Worm (Caenorhabditis elegans) whole organism, L3 larva: ENCODE results near the gene ppat-1.

ENCODE experiments used
- R02D3.7 ChIP-seq: fragments of 150-350 bp; optimal IDR thresholded peaks from 2 replicates; lab custom pipeline; 2014; ENCODE audit warnings: missing biosample characterization, missing genetic modification characterization
- ama-1 ChIP-seq: fragments of 150-350 bp; optimal IDR thresholded peaks from 2 replicates; lab custom pipeline; 2018
- ceh-16 ChIP-seq: sonication (generic microtip); optimal IDR thresholded peaks from 2 replicates; lab custom pipeline; 2017; ENCODE audit warnings: missing biosample characterization, missing genetic modification characterization
- ceh-28 ChIP-seq: fragments of 150-350 bp; optimal IDR thresholded peaks from 2 replicates; lab custom pipeline; 2014; ENCODE audit warnings: missing biosample characterization, missing genetic modification reagents, missing genetic modification characterization
- ceh-9 ChIP-seq: sonication (generic microtip); optimal IDR thresholded peaks from 2 replicates; lab custom pipeline; 2018; ENCODE audit warnings: missing biosample characterization, missing genetic modification characterization
- daf-12 ChIP-seq: fragments of 150-350 bp; optimal IDR thresholded peaks from 2 replicates; lab custom pipeline; 2014; ENCODE audit warnings: missing biosample characterization, missing genetic modification reagents, missing genetic modification characterization
- egl-5 ChIP-seq: fragments of 150-350 bp; optimal IDR thresholded peaks from 2 replicates; lab custom pipeline; 2017; ENCODE audit warnings: missing biosample characterization, missing genetic modification reagents, missing genetic modification characterization, inconsistent platforms
- elt-1 ChIP-seq: fragments of 150-350 bp; optimal IDR thresholded peaks from 2 replicates; lab custom pipeline; 2014; ENCODE audit warnings: missing biosample characterization, missing genetic modification characterization
- elt-2 ChIP-seq: sonication (generic microtip); optimal IDR thresholded peaks from 2 replicates; lab custom pipeline; 2016; ENCODE audit warnings: missing genetic modification reagents, mild to moderate bottlenecking, missing genetic modification characterization, missing compliant biosample characterization
- elt-3 ChIP-seq, 3 experiments: fragments of 150-350 bp in 1 of 3; sonication (generic microtip) in 2 of 3; optimal IDR thresholded peaks; 2 replicates in 2 of 3; 4 replicates in 1 of 3; lab custom pipeline; 2014 to 2017; ENCODE audit warnings: missing biosample characterization in 3 of 3, missing genetic modification characterization in 3 of 3
- eor-1 ChIP-seq, 2 experiments: fragments of 150-350 bp; optimal IDR thresholded peaks; 2 replicates each; lab custom pipeline; 2014 to 2018; ENCODE audit warnings: missing biosample characterization in 2 of 2, missing genetic modification characterization in 2 of 2
- fkh-10 ChIP-seq: sonication (generic microtip); optimal IDR thresholded peaks from 2 replicates; lab custom pipeline; 2017; ENCODE audit warnings: missing biosample characterization, missing genetic modification reagents, missing genetic modification characterization
- fkh-2 ChIP-seq: fragments of 150-350 bp; optimal IDR thresholded peaks from 2 replicates; lab custom pipeline; 2014; ENCODE audit warnings: missing biosample characterization, missing genetic modification reagents, missing genetic modification characterization
- fos-1 ChIP-seq: fragments of 150-350 bp; optimal IDR thresholded peaks from 2 replicates; lab custom pipeline; 2014; ENCODE audit warnings: missing biosample characterization, missing genetic modification characterization
- hmg-11 ChIP-seq: sonication (generic microtip); optimal IDR thresholded peaks from 2 replicates; lab custom pipeline; 2016; ENCODE audit warnings: missing genetic modification characterization, missing compliant biosample characterization
- jun-1 ChIP-seq: fragments of 150-350 bp; optimal IDR thresholded peaks from 2 replicates; lab custom pipeline; 2014; ENCODE audit warnings: missing biosample characterization, missing genetic modification reagents, missing genetic modification characterization
- lin-39 ChIP-seq: fragments of 150-350 bp; optimal IDR thresholded peaks from 2 replicates; lab custom pipeline; 2018; ENCODE audit warnings: missing biosample characterization, missing genetic modification reagents, missing genetic modification characterization
- lsy-12 ChIP-seq: sonication (generic microtip); optimal IDR thresholded peaks from 2 replicates; lab custom pipeline; 2016; ENCODE audit warnings: mild to moderate bottlenecking, missing genetic modification characterization, missing compliant biosample characterization
- mdl-1 ChIP-seq: fragments of 150-350 bp; optimal IDR thresholded peaks from 2 replicates; lab custom pipeline; 2014; ENCODE audit warnings: missing biosample characterization, missing genetic modification characterization
- nfya-1 ChIP-seq: sonication (generic microtip); optimal IDR thresholded peaks from 2 replicates; lab custom pipeline; 2017; ENCODE audit warnings: missing genetic modification characterization, mild to moderate bottlenecking, missing compliant biosample characterization, antibody characterized with exemption, moderate library complexity; ENCODE audit not compliant: insufficient read depth
- nhr-11 ChIP-seq: fragments of 150-350 bp; optimal IDR thresholded peaks from 2 replicates; lab custom pipeline; 2014; ENCODE audit warnings: missing biosample characterization, missing genetic modification characterization
- nhr-23 ChIP-seq: fragments of 150-350 bp; optimal IDR thresholded peaks from 2 replicates; lab custom pipeline; 2014; ENCODE audit warnings: missing biosample characterization, missing genetic modification reagents, missing genetic modification characterization
- nhr-237 ChIP-seq: fragments of 150-350 bp; optimal IDR thresholded peaks from 2 replicates; lab custom pipeline; 2014; ENCODE audit warnings: missing biosample characterization, missing genetic modification characterization
- nhr-25 ChIP-seq: sonication (generic microtip); optimal IDR thresholded peaks from 2 replicates; lab custom pipeline; 2017; ENCODE audit warnings: missing biosample characterization, missing genetic modification characterization
- nhr-28 ChIP-seq: fragments of 150-350 bp; optimal IDR thresholded peaks from 2 replicates; lab custom pipeline; 2014; ENCODE audit warnings: missing biosample characterization, missing genetic modification characterization
- nhr-43 ChIP-seq: sonication (generic microtip); optimal IDR thresholded peaks from 2 replicates; lab custom pipeline; 2016; ENCODE audit warnings: mild to moderate bottlenecking, missing genetic modification characterization, missing compliant biosample characterization; ENCODE audit not compliant: poor library complexity, severe bottlenecking
- nhr-67 ChIP-seq: fragments of 150-350 bp; optimal IDR thresholded peaks from 2 replicates; lab custom pipeline; 2014; ENCODE audit warnings: missing biosample characterization, missing genetic modification characterization
- nhr-77 ChIP-seq: fragments of 150-350 bp; optimal IDR thresholded peaks from 2 replicates; lab custom pipeline; 2014; ENCODE audit warnings: missing biosample characterization, missing genetic modification characterization
- pha-4 ChIP-seq: fragments of 150-350 bp; optimal IDR thresholded peaks from 2 replicates; lab custom pipeline; 2014; ENCODE audit warnings: missing biosample characterization, missing genetic modification reagents, missing genetic modification characterization
- pqm-1 ChIP-seq: fragments of 150-350 bp; optimal IDR thresholded peaks from 2 replicates; lab custom pipeline; 2017; ENCODE audit warnings: missing biosample characterization, missing genetic modification characterization, inconsistent platforms
- sea-2 ChIP-seq: fragments of 150-350 bp; sonication (generic microtip); optimal IDR thresholded peaks from 4 replicates; lab custom pipeline; 2014; ENCODE audit warnings: missing biosample characterization, missing genetic modification reagents, missing genetic modification characterization
- skn-1 ChIP-seq: fragments of 150-350 bp; optimal IDR thresholded peaks from 2 replicates; lab custom pipeline; 2014; ENCODE audit warnings: missing biosample characterization, missing genetic modification characterization
- snpc-4 ChIP-seq: fragments of 150-350 bp; optimal IDR thresholded peaks from 2 replicates; lab custom pipeline; 2014; ENCODE audit warnings: missing biosample characterization, missing genetic modification characterization
- tbx-2 ChIP-seq: sonication (generic microtip); optimal IDR thresholded peaks from 2 replicates; lab custom pipeline; 2016; ENCODE audit warnings: mild to moderate bottlenecking, missing genetic modification characterization, missing compliant biosample characterization
- unc-39 ChIP-seq: sonication (generic microtip); optimal IDR thresholded peaks from 4 replicates; lab custom pipeline; 2017; ENCODE audit warnings: missing biosample characterization, missing genetic modification characterization
- zag-1 ChIP-seq: fragments of 150-350 bp; optimal IDR thresholded peaks from 2 replicates; lab custom pipeline; 2014; ENCODE audit warnings: missing biosample characterization, missing genetic modification characterization
- ztf-11 ChIP-seq: fragments of 150-350 bp; optimal IDR thresholded peaks from 2 replicates; lab custom pipeline; 2014; ENCODE audit warnings: missing biosample characterization, missing genetic modification characterization
- ztf-4 ChIP-seq: fragments of 150-350 bp; optimal IDR thresholded peaks from 2 replicates; lab custom pipeline; 2014; ENCODE audit warnings: missing biosample characterization, missing genetic modification characterization

Gene ppat-1

DNA sequence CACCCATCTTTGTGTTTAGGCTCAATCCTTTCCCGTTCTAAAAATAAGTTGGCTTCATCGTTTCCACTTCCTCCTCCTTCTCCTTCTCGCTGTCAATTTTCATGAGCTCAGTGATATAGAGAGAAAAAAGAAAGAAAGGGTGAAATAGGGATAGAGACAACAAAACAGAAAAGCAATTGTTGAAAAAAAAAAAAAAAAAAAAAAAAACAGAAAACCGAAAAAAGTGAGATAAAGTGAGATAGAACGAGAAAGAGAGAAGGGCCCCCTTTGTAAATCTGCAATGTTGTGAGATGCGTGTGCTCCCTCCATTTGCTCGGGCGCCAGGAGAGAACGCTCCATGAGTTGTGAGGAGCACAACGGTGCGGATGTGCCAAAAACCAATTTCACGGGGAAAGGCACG lies 34.8 kb downstream of the ppat-1 start:
- no peak for TF ChIP-seq eor-1 (tag; optimal IDR thresholded peaks at IDR 0.05; lab: Kevin White, UChicago)
- no peak for TF ChIP-seq sea-2 (GFP tag; lab: Kevin White, UChicago)
- no peak for TF ChIP-seq elt-1 (tag; lab: Kevin White, UChicago)
- TF ChIP-seq R02D3.7 (tag; lab: Kevin White, UChicago) = no peak
- TF ChIP-seq ceh-9 (tag; lab: Kevin White, UChicago) = no peak
- TF ChIP-seq ztf-11 (tag; lab: Kevin White, UChicago) = no peak
- no peak for TF ChIP-seq nhr-43 (tag; lab: Kevin White, UChicago)
- TF ChIP-seq nfya-1 = peak; percentile 50
- no peak for TF ChIP-seq unc-39 (tag; lab: Kevin White, UChicago)
- TF ChIP-seq pqm-1 (tag; lab: Kevin White, UChicago) = no peak
- TF ChIP-seq lsy-12 = no peak
- TF ChIP-seq fkh-2 (tag; lab: Kevin White, UChicago) = no peak
- no peak for TF ChIP-seq skn-1 (tag; lab: Kevin White, UChicago)
- no peak for TF ChIP-seq nhr-25
- TF ChIP-seq lin-39 (tag; lab: Kevin White, UChicago) = peak; percentile 6
- no peak for TF ChIP-seq nhr-11
- no peak for TF ChIP-seq hmg-11
- TF ChIP-seq snpc-4 (tag; lab: Kevin White, UChicago) = no peak
- no peak for TF ChIP-seq nhr-28
- no peak for TF ChIP-seq jun-1 (tag; lab: Kevin White, UChicago)
- TF ChIP-seq elt-2 = no peak
- no peak for TF ChIP-seq zag-1 (tag; lab: Kevin White, UChicago)
- peak; percentile 33 for TF ChIP-seq egl-5 (tag; lab: Kevin White, UChicago)
- TF ChIP-seq fkh-10 (GFP tag; lab: Kevin White, UChicago) = peak; percentile 24
- no peak for TF ChIP-seq ceh-16 (tag; lab: Kevin White, UChicago)
- TF ChIP-seq mdl-1 (tag; lab: Kevin White, UChicago) = no peak
- TF ChIP-seq fos-1 (tag; lab: Kevin White, UChicago) = no peak
- TF ChIP-seq pha-4 (tag; lab: Kevin White, UChicago) = no peak
- TF ChIP-seq ceh-28 (tag; lab: Kevin White, UChicago) = no peak
- no peak for TF ChIP-seq daf-12 (tag; lab: Kevin White, UChicago)
- TF ChIP-seq nhr-77 (tag; lab: Kevin White, UChicago) = no peak
- no peak for TF ChIP-seq ama-1 (lab: Kevin White, UChicago)
- TF ChIP-seq, all 47 proteins: peak for 4

DNA sequence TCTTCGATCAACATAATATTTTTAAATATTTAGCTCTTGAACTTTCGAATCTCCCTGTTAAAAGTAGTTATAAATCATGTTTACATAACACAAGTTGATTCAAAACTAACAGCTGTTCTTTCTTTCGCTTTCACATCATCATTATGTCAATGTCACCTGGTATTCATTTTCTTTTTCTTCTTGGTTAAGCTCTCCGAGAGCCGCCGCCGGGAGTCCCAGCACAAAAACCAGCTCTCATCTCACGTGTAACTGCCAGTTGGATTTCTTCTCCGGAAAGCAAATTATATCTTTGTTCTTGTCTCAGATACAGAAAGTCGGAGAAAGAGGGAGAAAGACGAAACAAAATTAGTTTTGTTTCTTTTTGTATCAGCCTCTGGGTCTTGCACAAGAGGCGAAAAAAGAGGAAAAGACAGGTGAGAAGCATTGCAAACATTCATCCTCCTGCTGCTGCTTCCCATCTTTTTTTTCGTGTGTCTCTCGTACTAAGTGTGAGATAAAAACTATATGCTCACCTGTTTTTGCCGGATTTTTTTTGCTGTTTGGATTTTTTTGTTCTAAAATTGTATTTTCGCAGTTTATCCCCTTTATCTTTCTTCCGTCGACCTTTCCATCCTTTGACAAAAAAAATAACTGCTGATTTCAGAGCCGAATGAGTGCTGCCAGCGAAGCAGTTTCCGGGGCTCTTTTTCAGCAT lies 42.4 kb downstream of the ppat-1 start, which contains the start of gene F17C8.3:
Gene F17C8.3 (plus strand): TSS at position 644 of the 694 bp plus-strand sequence.
- TF ChIP-seq lsy-12 (no peak), ztf-4 (tag; lab: Kevin White, UChicago) (no peak), egl-5 (tag; lab: Kevin White, UChicago) (no peak), mdl-1 (tag; lab: Kevin White, UChicago) (peak; percentile 10), hmg-11 (no peak), nfya-1 (peak; percentile 48), ceh-28 (tag; lab: Kevin White, UChicago) (no peak), nhr-237 (tag; lab: Kevin White, UChicago) (no peak), nhr-77 (tag; lab: Kevin White, UChicago) (no peak)

- TF ChIP-seq tbx-2 (tag; lab: Kevin White, UChicago) = no peak
Measured at ce11 chrIII:4734056-4734455, 45.0 kb downstream of the ppat-1 start, which contains the start of gene F17C8.9. F17C8.9 (plus strand) TSS chrIII:4734356.

DNA sequence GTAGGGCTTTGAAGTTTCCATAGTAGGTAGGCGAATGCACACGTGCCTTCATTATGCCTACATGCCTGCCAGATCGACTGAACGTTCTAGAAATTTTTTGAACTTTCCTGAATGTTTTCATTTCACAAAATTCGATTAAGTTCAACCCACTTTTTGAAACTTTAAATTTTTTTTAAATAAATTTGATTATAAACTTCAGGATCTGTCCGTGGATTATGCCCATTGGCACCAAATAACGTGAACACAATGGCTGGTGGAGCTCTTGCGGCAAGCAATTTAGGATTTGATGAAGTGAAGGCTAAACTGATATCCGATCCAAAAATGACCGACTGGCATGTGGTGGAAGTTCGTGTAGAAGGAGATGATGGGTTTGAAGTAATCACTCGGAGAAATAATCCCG lies 46.4 kb downstream of the ppat-1 start, which contains the start of gene F17C8.7:
Gene F17C8.7 (plus strand): TSS at position 301 of the 400 bp plus-strand sequence.
- TF ChIP-seq ztf-4 (tag; lab: Kevin White, UChicago) (no peak), unc-39 (tag; lab: Kevin White, UChicago) (no peak), ceh-9 (tag; lab: Kevin White, UChicago) (no peak), nfya-1 (no peak), ceh-28 (tag; lab: Kevin White, UChicago) (no peak), nhr-23 (tag; lab: Kevin White, UChicago) (no peak), egl-5 (tag; lab: Kevin White, UChicago) (no peak), elt-2 (no peak), nhr-11 (no peak), lsy-12 (no peak), ama-1 (lab: Kevin White, UChicago) (no peak), nhr-67 (no peak), elt-3 (tag; optimal IDR thresholded peaks at IDR 0.05; lab: Kevin White, UChicago) (no peak), nhr-43 (tag; lab: Kevin White, UChicago) (no peak)
